Worm (Caenorhabditis elegans) whole organism, mixed stage, embryonic: ENCODE measurements around the gene cht-5.

Source experiments
- M03D4.4 ChIP-seq: sonication (generic microtip); optimal IDR thresholded peaks from 2 replicates; lab custom pipeline; 2017; ENCODE audit warnings: mild to moderate bottlenecking, missing genetic modification characterization, missing compliant biosample characterization
- bed-3 ChIP-seq: fragments of 200-800 bp; sonication (Bioruptor generic); optimal IDR thresholded peaks from 3 replicates; lab custom pipeline; 2018; ENCODE audit warnings: mild to moderate bottlenecking, missing genetic modification characterization, moderate library complexity, missing compliant biosample characterization
- blmp-1 ChIP-seq: fragments of 150-350 bp; optimal IDR thresholded peaks from 2 replicates; lab custom pipeline; 2014; ENCODE audit warnings: missing biosample characterization, missing genetic modification characterization
- ceh-39 ChIP-seq: fragments of 150-350 bp; optimal IDR thresholded peaks from 2 replicates; lab custom pipeline; 2014; ENCODE audit warnings: missing biosample characterization, missing genetic modification characterization
- ceh-43 ChIP-seq: fragments of 200-800 bp; sonication (Bioruptor generic); optimal IDR thresholded peaks from 2 replicates; lab custom pipeline; 2018; ENCODE audit warnings: mild to moderate bottlenecking, missing genetic modification characterization, moderate library complexity, missing compliant biosample characterization
- ceh-83 ChIP-seq: fragments of 200-800 bp; sonication (Bioruptor generic); optimal IDR thresholded peaks from 2 replicates; lab custom pipeline; 2018; ENCODE audit warnings: mild to moderate bottlenecking, missing genetic modification characterization, missing compliant biosample characterization
- ces-1 ChIP-seq: fragments of 150-350 bp; optimal IDR thresholded peaks from 2 replicates; lab custom pipeline; 2014; ENCODE audit warnings: missing biosample characterization, missing genetic modification reagents, missing genetic modification characterization
- cnd-1 ChIP-seq: fragments of 200-800 bp; sonication (Bioruptor generic); optimal IDR thresholded peaks from 2 replicates; lab custom pipeline; 2018; ENCODE audit warnings: mild to moderate bottlenecking, missing genetic modification characterization, missing compliant biosample characterization
- drap-1 ChIP-seq: fragments of 200-800 bp; sonication (Bioruptor generic); optimal IDR thresholded peaks from 3 replicates; lab custom pipeline; 2018; ENCODE audit warnings: mild to moderate bottlenecking, missing genetic modification characterization, missing compliant biosample characterization
- elt-1 ChIP-seq: sonication (generic microtip); optimal IDR thresholded peaks from 2 replicates; lab custom pipeline; 2017; ENCODE audit warnings: missing genetic modification characterization, mild to moderate bottlenecking, missing compliant biosample characterization, antibody characterized with exemption, moderate library complexity, borderline replicate concordance; ENCODE audit not compliant: insufficient read depth
- elt-3 ChIP-seq: fragments of 150-350 bp; optimal IDR thresholded peaks from 2 replicates; lab custom pipeline; 2014; ENCODE audit warnings: missing biosample characterization, missing genetic modification characterization
- flh-1 ChIP-seq: fragments of 200-800 bp; sonication (Bioruptor generic); optimal IDR thresholded peaks from 2 replicates; lab custom pipeline; 2018; ENCODE audit warnings: mild to moderate bottlenecking, missing genetic modification characterization, moderate library complexity, missing compliant biosample characterization
- ham-2 ChIP-seq: fragments of 200-800 bp; sonication (Bioruptor generic); optimal IDR thresholded peaks from 2 replicates; lab custom pipeline; 2018; ENCODE audit warnings: mild to moderate bottlenecking, missing genetic modification characterization, missing compliant biosample characterization
- hlh-1 ChIP-seq: fragments of 150-350 bp; optimal IDR thresholded peaks from 2 replicates; lab custom pipeline; 2014; ENCODE audit warnings: missing biosample characterization, missing genetic modification reagents, missing genetic modification characterization
- lin-13 ChIP-seq: fragments of 150-350 bp; optimal IDR thresholded peaks from 2 replicates; lab custom pipeline; 2014; ENCODE audit warnings: missing biosample characterization, missing genetic modification characterization
- lin-32 ChIP-seq: fragments of 200-800 bp; sonication (Bioruptor generic); optimal IDR thresholded peaks from 2 replicates; lab custom pipeline; 2018; ENCODE audit warnings: mild to moderate bottlenecking, missing genetic modification characterization, missing compliant biosample characterization
- mab-5 ChIP-seq: fragments of 150-350 bp; optimal IDR thresholded peaks from 2 replicates; lab custom pipeline; 2014; ENCODE audit warnings: missing biosample characterization, missing genetic modification characterization
- mep-1 ChIP-seq: fragments of 150-350 bp; optimal IDR thresholded peaks from 2 replicates; lab custom pipeline; 2017; ENCODE audit warnings: missing biosample characterization, missing genetic modification reagents, missing genetic modification characterization, inconsistent platforms
- mls-2 ChIP-seq: sonication (generic microtip); optimal IDR thresholded peaks from 2 replicates; lab custom pipeline; 2016; ENCODE audit warnings: mild to moderate bottlenecking, missing genetic modification characterization, moderate library complexity, missing compliant biosample characterization
- nhr-12 ChIP-seq: fragments of 150-350 bp; optimal IDR thresholded peaks from 2 replicates; lab custom pipeline; 2014; ENCODE audit warnings: missing biosample characterization, missing genetic modification characterization
- nhr-2 ChIP-seq: fragments of 150-350 bp; optimal IDR thresholded peaks from 2 replicates; lab custom pipeline; 2014; ENCODE audit warnings: missing biosample characterization, missing genetic modification characterization
- nhr-28 ChIP-seq: fragments of 150-350 bp; optimal IDR thresholded peaks from 2 replicates; lab custom pipeline; 2014; ENCODE audit warnings: missing biosample characterization, missing genetic modification characterization
- nhr-76 ChIP-seq: sonication (generic microtip); optimal IDR thresholded peaks from 2 replicates; lab custom pipeline; 2017; ENCODE audit warnings: missing biosample characterization, missing genetic modification characterization
- snpc-4 ChIP-seq: fragments of 150-350 bp; optimal IDR thresholded peaks from 2 replicates; lab custom pipeline; 2014; ENCODE audit warnings: missing biosample characterization, missing genetic modification characterization
- sptf-1 ChIP-seq: sonication (generic microtip); optimal IDR thresholded peaks from 2 replicates; lab custom pipeline; 2017; ENCODE audit warnings: mild to moderate bottlenecking, missing genetic modification characterization, moderate library complexity, missing compliant biosample characterization
- tbx-8 ChIP-seq: fragments of 200-800 bp; sonication (Bioruptor generic); optimal IDR thresholded peaks from 2 replicates; lab custom pipeline; 2018; ENCODE audit warnings: mild to moderate bottlenecking, missing genetic modification characterization, moderate library complexity, missing compliant biosample characterization
- unc-120 ChIP-seq: sonication (generic microtip); optimal IDR thresholded peaks from 2 replicates; lab custom pipeline; 2017; ENCODE audit warnings: missing genetic modification characterization, missing compliant biosample characterization; ENCODE audit not compliant: poor library complexity, severe bottlenecking
- unc-39 ChIP-seq: fragments of 150-350 bp; optimal IDR thresholded peaks from 2 replicates; lab custom pipeline; 2014; ENCODE audit warnings: missing biosample characterization, missing genetic modification characterization
- unc-62 ChIP-seq: fragments of 150-350 bp; optimal IDR thresholded peaks from 2 replicates; lab custom pipeline; 2014; ENCODE audit warnings: missing biosample characterization, missing genetic modification reagents, missing genetic modification characterization
- zip-8 ChIP-seq: fragments of 150-350 bp; optimal IDR thresholded peaks from 2 replicates; lab custom pipeline; 2014; ENCODE audit warnings: missing biosample characterization, missing genetic modification characterization
- ztf-11 ChIP-seq: fragments of 150-350 bp; optimal IDR thresholded peaks from 2 replicates; lab custom pipeline; 2014; ENCODE audit warnings: missing biosample characterization, missing genetic modification characterization

The cht-5 gene

ce11 chrV:10153076-10153475, 38.6 kb downstream of the cht-5 start:
- no peak for TF ChIP-seq blmp-1 (tag; lab: Kevin White, UChicago)
- no peak for TF ChIP-seq zip-8 (tag; lab: Kevin White, UChicago)
- no peak for TF ChIP-seq snpc-4
- no peak for TF ChIP-seq ztf-11 (tag; lab: Kevin White, UChicago)
- TF ChIP-seq lin-32 (GFP tag; lab: Kevin White, UChicago), result no peak
- TF ChIP-seq ham-2 (GFP tag; lab: Kevin White, UChicago), result no peak

DNA sequence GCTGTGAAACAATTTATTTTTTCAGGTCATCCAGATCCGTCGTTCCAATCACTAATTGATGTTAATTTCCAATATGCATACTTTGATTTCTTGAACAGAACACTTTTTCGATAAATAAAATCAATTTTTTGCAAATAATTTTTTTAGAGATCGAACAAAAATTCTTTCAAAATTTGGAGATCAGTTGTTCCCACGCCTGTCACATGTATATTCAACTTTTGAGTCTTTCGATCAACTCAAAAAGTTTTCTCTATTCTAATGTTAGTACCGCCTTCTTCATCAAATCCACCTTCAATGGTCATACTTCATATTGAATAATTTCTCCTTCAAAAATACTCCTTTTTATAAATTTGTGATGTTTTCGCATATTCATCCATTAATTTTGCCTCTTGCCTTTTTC, 40.3 kb downstream of the cht-5 start, which contains the start of gene srsx-29:
Gene srsx-29, plus strand, starts transcription at position 301 of the 400 bp plus-strand sequence.
- TF ChIP-seq flh-1, result no peak
- TF ChIP-seq sptf-1, result no peak
- TF ChIP-seq cnd-1, result no peak
- no peak for TF ChIP-seq ceh-39 (tag; lab: Kevin White, UChicago)
- no peak for TF ChIP-seq unc-39 (tag; lab: Kevin White, UChicago)
- TF ChIP-seq mab-5 (tag; lab: Kevin White, UChicago), result no peak
- no peak for TF ChIP-seq bed-3 (GFP tag; lab: Kevin White, UChicago)
- TF ChIP-seq lin-13 (tag; lab: Kevin White, UChicago), result no peak
- no peak for TF ChIP-seq ceh-83 (GFP tag; lab: Kevin White, UChicago)
- TF ChIP-seq, all 35 proteins: peak for 0

- TF ChIP-seq ceh-43 (GFP tag; lab: Kevin White, UChicago), result no peak
- no peak for TF ChIP-seq drap-1 (GFP tag; lab: Kevin White, UChicago)
- no peak for TF ChIP-seq sptf-1
- no peak for TF ChIP-seq nhr-12 (tag; lab: Kevin White, UChicago)
- no peak for TF ChIP-seq ces-1
- TF ChIP-seq nhr-2 (tag; lab: Kevin White, UChicago), result no peak
- TF ChIP-seq tbx-8 (GFP tag; lab: Kevin White, UChicago), result no peak
- no peak for TF ChIP-seq lin-13 (tag; lab: Kevin White, UChicago)
- no peak for TF ChIP-seq ham-2 (GFP tag; lab: Kevin White, UChicago)
- TF ChIP-seq unc-39 (tag; lab: Kevin White, UChicago), result no peak
- no peak for TF ChIP-seq elt-3 (tag; lab: Kevin White, UChicago)
- TF ChIP-seq ceh-39 (tag; lab: Kevin White, UChicago), result no peak
- no peak for TF ChIP-seq bed-3 (GFP tag; lab: Kevin White, UChicago)
- no peak for TF ChIP-seq nhr-28 (tag; lab: Kevin White, UChicago)
- no peak for TF ChIP-seq mep-1 (tag; lab: Kevin White, UChicago)
- TF ChIP-seq cnd-1, result no peak
- TF ChIP-seq nhr-76 (tag; lab: Kevin White, UChicago), result no peak
Measured at ce11 chrV:10158528-10158927, 44.1 kb downstream of the cht-5 start, which contains the start of gene srsx-30. TSS of gene srsx-30 (plus strand) at chrV:10158828.

ce11 chrV:10159972-10160371, 45.5 kb downstream of the cht-5 start:
- TF ChIP-seq lin-32 (GFP tag; lab: Kevin White, UChicago), result no peak
- no peak for TF ChIP-seq tbx-8 (GFP tag; lab: Kevin White, UChicago)
- TF ChIP-seq hlh-1 (tag; lab: Kevin White, UChicago), result no peak
- no peak for TF ChIP-seq elt-1 (tag; lab: Kevin White, UChicago)
- TF ChIP-seq drap-1 (GFP tag; lab: Kevin White, UChicago), result no peak
- TF ChIP-seq mep-1 (tag; lab: Kevin White, UChicago), result no peak
- no peak for TF ChIP-seq nhr-28 (tag; lab: Kevin White, UChicago)
- TF ChIP-seq M03D4.4 (tag; lab: Kevin White, UChicago), result no peak
- TF ChIP-seq snpc-4, result no peak
- no peak for TF ChIP-seq mls-2 (tag; lab: Kevin White, UChicago)
- no peak for TF ChIP-seq elt-3 (tag; lab: Kevin White, UChicago)
- no peak for TF ChIP-seq unc-39 (tag; lab: Kevin White, UChicago)
- TF ChIP-seq unc-62 (GFP tag; lab: Kevin White, UChicago), result no peak
- no peak for TF ChIP-seq nhr-76 (tag; lab: Kevin White, UChicago)
- TF ChIP-seq nhr-2 (tag; lab: Kevin White, UChicago), result no peak
- no peak for TF ChIP-seq unc-120 (tag; lab: Kevin White, UChicago)

- no peak for TF ChIP-seq nhr-12 (tag; lab: Kevin White, UChicago)
- TF ChIP-seq drap-1 (GFP tag; lab: Kevin White, UChicago), result no peak
Measured at ce11 chrV:10160954-10161353, 46.5 kb downstream of the cht-5 start, which contains the start of gene C51E3.10. TSS of gene C51E3.10 (minus strand) at chrV:10161134.
